Worm (Caenorhabditis elegans): ENCODE measurements around the gene ehs-1.

ehs-1 gene

ce11 chrII:5799553-5799952 is 21.0 kb upstream of the ehs-1 start, which contains the start of gene K05F1.8:
K05F1.8 (minus strand) TSS chrII:5799653.
- TF ChIP-seq nhr-11 (tag; optimal IDR thresholded peaks at IDR 0.05): no peak
- TF ChIP-seq unc-39 (tag; optimal IDR thresholded peaks at IDR 0.05): no peak
- no peak for TF ChIP-seq sem-4 (tag; optimal IDR thresholded peaks at IDR 0.05)
- TF ChIP-seq sma-9 (GFP tag; optimal IDR thresholded peaks at IDR 0.05): no peak
- TF ChIP-seq sma-9 (tag; optimal IDR thresholded peaks at IDR 0.05): no peak
- no peak for TF ChIP-seq ztf-4 (tag; optimal IDR thresholded peaks at IDR 0.05)

ce11 chrII:5801075-5801474 is 19.4 kb upstream of the ehs-1 start, which contains the start of the genes K05F1.9 and K05F1.1:
K05F1.9 (minus strand) TSS chrII:5801175.
K05F1.1 (plus strand) TSS chrII:5801382.
- TF ChIP-seq lin-39 (tag; optimal IDR thresholded peaks at IDR 0.05) (no peak), sem-4 (tag; optimal IDR thresholded peaks at IDR 0.05) (no peak), egl-27 (tag; optimal IDR thresholded peaks at IDR 0.05) (no peak), ceh-82 (tag; optimal IDR thresholded peaks at IDR 0.05) (no peak), aly-2 (tag; optimal IDR thresholded peaks at IDR 0.05) (no peak), sma-9 (GFP tag; optimal IDR thresholded peaks at IDR 0.05) (no peak), sma-9 (tag; optimal IDR thresholded peaks at IDR 0.05) (no peak), fos-1 (tag; optimal IDR thresholded peaks at IDR 0.05) (no peak), nhr-6 (tag; optimal IDR thresholded peaks at IDR 0.05) (no peak), lsy-2 (tag; optimal IDR thresholded peaks at IDR 0.05) (no peak)

- TF ChIP-seq fos-1 (tag; optimal IDR thresholded peaks at IDR 0.05) (peak; percentile 29), ama-1 (optimal IDR thresholded peaks at IDR 0.05) (no peak), lin-11 (tag; optimal IDR thresholded peaks at IDR 0.05) (no peak)
Measured at ce11 chrII:5804288-5804687, 16.2 kb upstream of the ehs-1 start.

- no peak for TF ChIP-seq ceh-82 (tag; optimal IDR thresholded peaks at IDR 0.05)
- peak; percentile 17 for TF ChIP-seq crh-2 (tag; optimal IDR thresholded peaks at IDR 0.05)
Measured at ce11 chrII:5805303-5805702, 15.2 kb upstream of the ehs-1 start, which contains the start of gene K05F1.10. K05F1.10 (minus strand) TSS chrII:5805473.

ce11 chrII:5806563-5806962 is 13.9 kb upstream of the ehs-1 start:
- TF ChIP-seq peb-1 (tag; optimal IDR thresholded peaks at IDR 0.05): no peak
- no peak for TF ChIP-seq mdl-1 (tag; optimal IDR thresholded peaks at IDR 0.05)
- no peak for TF ChIP-seq lin-11 (tag; optimal IDR thresholded peaks at IDR 0.05)
- TF ChIP-seq snpc-4 (tag; optimal IDR thresholded peaks at IDR 0.05): no peak
- no peak for TF ChIP-seq nhr-6 (tag; optimal IDR thresholded peaks at IDR 0.05)
- TF ChIP-seq fos-1 (tag; optimal IDR thresholded peaks at IDR 0.05): peak; percentile 80
- no peak for TF ChIP-seq nhr-25 (tag; optimal IDR thresholded peaks at IDR 0.05)
- no peak for TF ChIP-seq dmd-4 (tag; optimal IDR thresholded peaks at IDR 0.05)
- no peak for TF ChIP-seq ZK546.5 (tag; optimal IDR thresholded peaks at IDR 0.05)
- TF ChIP-seq ztf-1 (GFP tag; conservative IDR thresholded peaks at IDR 0.05): no peak
- no peak for TF ChIP-seq unc-39 (tag; optimal IDR thresholded peaks at IDR 0.05)
- no peak for TF ChIP-seq sem-4 (tag; optimal IDR thresholded peaks at IDR 0.05)
- TF ChIP-seq ztf-4 (tag; optimal IDR thresholded peaks at IDR 0.05): no peak
- TF ChIP-seq C34F6.9 (tag; optimal IDR thresholded peaks at IDR 0.05): no peak
- no peak for TF ChIP-seq R02D3.7 (tag; optimal IDR thresholded peaks at IDR 0.05)
- TF ChIP-seq gmeb-1 (tag; optimal IDR thresholded peaks at IDR 0.05): peak; percentile 10
- peak; percentile 17 for TF ChIP-seq crh-2 (tag; optimal IDR thresholded peaks at IDR 0.05)
- TF ChIP-seq unc-62 (GFP tag; optimal IDR thresholded peaks at IDR 0.05): no peak
- TF ChIP-seq sma-9 (GFP tag; optimal IDR thresholded peaks at IDR 0.05): no peak
- TF ChIP-seq sma-9 (tag; optimal IDR thresholded peaks at IDR 0.05): no peak

ce11 chrII:5810230-5810629 is 10.3 kb upstream of the ehs-1 start, which contains the start of the genes msp-64 and ZK1248.5:
msp-64 (minus strand) TSS chrII:5810330.
ZK1248.5 (plus strand) TSS chrII:5810514.
- no peak for TF ChIP-seq sma-9 (GFP tag; optimal IDR thresholded peaks at IDR 0.05)
- no peak for TF ChIP-seq sma-9 (tag; optimal IDR thresholded peaks at IDR 0.05)
- TF ChIP-seq sma-3 (GFP tag; optimal IDR thresholded peaks at IDR 0.05): no peak
- TF ChIP-seq lsy-2 (tag; optimal IDR thresholded peaks at IDR 0.05): no peak
- no peak for TF ChIP-seq F13H6.1 (tag; optimal IDR thresholded peaks at IDR 0.05)
- TF ChIP-seq nhr-25 (tag; optimal IDR thresholded peaks at IDR 0.05): no peak
- TF ChIP-seq mdl-1 (tag; optimal IDR thresholded peaks at IDR 0.05): no peak
- TF ChIP-seq mab-5 (tag; optimal IDR thresholded peaks at IDR 0.05): no peak
- TF ChIP-seq unc-39 (tag; optimal IDR thresholded peaks at IDR 0.05): no peak
- TF ChIP-seq ztf-4 (tag; optimal IDR thresholded peaks at IDR 0.05): no peak
- TF ChIP-seq aly-2 (tag; optimal IDR thresholded peaks at IDR 0.05): no peak
- TF ChIP-seq lin-11 (tag; optimal IDR thresholded peaks at IDR 0.05): no peak
- no peak for TF ChIP-seq elt-3 (tag; optimal IDR thresholded peaks at IDR 0.05)
- TF ChIP-seq fos-1 (tag; optimal IDR thresholded peaks at IDR 0.05): no peak
- no peak for TF ChIP-seq R02D3.7 (tag; optimal IDR thresholded peaks at IDR 0.05)
- no peak for TF ChIP-seq crh-2 (tag; optimal IDR thresholded peaks at IDR 0.05)
- no peak for TF ChIP-seq ZK546.5 (tag; optimal IDR thresholded peaks at IDR 0.05)
- no peak for TF ChIP-seq nhr-10 (tag; optimal IDR thresholded peaks at IDR 0.05)

All from whole organism, L2 larva.